Worm (Caenorhabditis elegans): ENCODE measurements around the gene hum-5.

The hum-5 gene

ce11 chrIII:4017527-4017926 is 19.1 kb downstream of the hum-5 start, which contains the start of gene tbb-2:
TSS of gene tbb-2 (minus strand) at chrIII:4017627.
- TF ChIP-seq klf-2 (GFP tag; conservative IDR thresholded peaks at IDR 0.05) (no peak), flt-1 (GFP tag; IDR thresholded peaks at IDR 0.05) (no peak), med-1 (GFP tag; optimal IDR thresholded peaks at IDR 0.05; ENCODE audit: insufficient read depth) (no peak), cog-1 (tag; optimal IDR thresholded peaks at IDR 0.05) (no peak), ztf-29 (GFP tag; IDR thresholded peaks at IDR 0.05) (no peak), T22C8.4 (GFP tag; IDR thresholded peaks at IDR 0.05) (no peak), ztf-23 (GFP tag; IDR thresholded peaks at IDR 0.05) (no peak), tab-1 (GFP tag; IDR thresholded peaks at IDR 0.05) (no peak), ref-1 (GFP tag; conservative IDR thresholded peaks at IDR 0.05) (no peak)

- TF ChIP-seq cog-1 (tag; optimal IDR thresholded peaks at IDR 0.05): no peak
- TF ChIP-seq klf-2 (GFP tag; conservative IDR thresholded peaks at IDR 0.05): no peak
- no peak for TF ChIP-seq tab-1 (GFP tag; IDR thresholded peaks at IDR 0.05)
- TF ChIP-seq T22C8.4 (GFP tag; IDR thresholded peaks at IDR 0.05): no peak
- TF ChIP-seq ref-1 (GFP tag; conservative IDR thresholded peaks at IDR 0.05): no peak
- TF ChIP-seq ztf-23 (GFP tag; IDR thresholded peaks at IDR 0.05): no peak
Measured at ce11 chrIII:4015382-4015986, 21.2 kb downstream of the hum-5 start.

- no peak for TF ChIP-seq cog-1 (tag; optimal IDR thresholded peaks at IDR 0.05)
- no peak for TF ChIP-seq ztf-29 (GFP tag; IDR thresholded peaks at IDR 0.05)
- TF ChIP-seq T22C8.4 (GFP tag; IDR thresholded peaks at IDR 0.05): no peak
- TF ChIP-seq ref-1 (GFP tag; conservative IDR thresholded peaks at IDR 0.05): no peak
- no peak for TF ChIP-seq med-1 (GFP tag; optimal IDR thresholded peaks at IDR 0.05; ENCODE audit: insufficient read depth)
- no peak for TF ChIP-seq flt-1 (GFP tag; IDR thresholded peaks at IDR 0.05)
- TF ChIP-seq ztf-23 (GFP tag; IDR thresholded peaks at IDR 0.05): no peak
- TF ChIP-seq tab-1 (GFP tag; IDR thresholded peaks at IDR 0.05): no peak
- no peak for TF ChIP-seq klf-2 (GFP tag; conservative IDR thresholded peaks at IDR 0.05)
Measured at ce11 chrIII:4013061-4013460, 23.6 kb downstream of the hum-5 start.

ce11 chrIII:4012036-4012435 is 24.6 kb downstream of the hum-5 start, which contains the start of gene C36E8.4:
TSS of gene C36E8.4 (plus strand) at chrIII:4012336.
- TF ChIP-seq ztf-29 (GFP tag; IDR thresholded peaks at IDR 0.05) (no peak), T22C8.4 (GFP tag; IDR thresholded peaks at IDR 0.05) (no peak), flt-1 (GFP tag; IDR thresholded peaks at IDR 0.05) (no peak), ztf-23 (GFP tag; IDR thresholded peaks at IDR 0.05) (no peak), med-1 (GFP tag; optimal IDR thresholded peaks at IDR 0.05; ENCODE audit: insufficient read depth) (no peak), ref-1 (GFP tag; conservative IDR thresholded peaks at IDR 0.05) (no peak), cog-1 (tag; optimal IDR thresholded peaks at IDR 0.05) (no peak), tab-1 (GFP tag; IDR thresholded peaks at IDR 0.05) (no peak), klf-2 (GFP tag; conservative IDR thresholded peaks at IDR 0.05) (no peak)

- no peak for TF ChIP-seq klf-2 (GFP tag; conservative IDR thresholded peaks at IDR 0.05)
- no peak for TF ChIP-seq ref-1 (GFP tag; conservative IDR thresholded peaks at IDR 0.05)
- no peak for TF ChIP-seq ztf-29 (GFP tag; IDR thresholded peaks at IDR 0.05)
Measured at ce11 chrIII:4010987-4011386, 25.7 kb downstream of the hum-5 start.

- TF ChIP-seq ztf-23 (GFP tag; IDR thresholded peaks at IDR 0.05): peak; percentile 24; the same call in 1 of the 2 replicates
- peak; percentile 59 for TF ChIP-seq cog-1 (tag; optimal IDR thresholded peaks at IDR 0.05)
- no peak for TF ChIP-seq T22C8.4 (GFP tag; IDR thresholded peaks at IDR 0.05)
- peak; percentile 99 for TF ChIP-seq ztf-29 (GFP tag; IDR thresholded peaks at IDR 0.05)
- peak; percentile 65 for TF ChIP-seq flt-1 (GFP tag; IDR thresholded peaks at IDR 0.05)
Measured at ce11 chrIII:4010168-4010567, 26.5 kb downstream of the hum-5 start.

- no peak for TF ChIP-seq med-1 (GFP tag; optimal IDR thresholded peaks at IDR 0.05; ENCODE audit: insufficient read depth)
- no peak for TF ChIP-seq klf-2 (GFP tag; conservative IDR thresholded peaks at IDR 0.05)
- no peak for TF ChIP-seq ztf-29 (GFP tag; IDR thresholded peaks at IDR 0.05)
- TF ChIP-seq ztf-23 (GFP tag; IDR thresholded peaks at IDR 0.05): no peak
Measured at ce11 chrIII:4009181-4009580, 27.5 kb downstream of the hum-5 start.

ce11 chrIII:4007017-4007416 is 29.6 kb downstream of the hum-5 start:
- no peak for TF ChIP-seq tab-1 (GFP tag; IDR thresholded peaks at IDR 0.05)
- no peak for TF ChIP-seq ztf-29 (GFP tag; IDR thresholded peaks at IDR 0.05)
- no peak for TF ChIP-seq ztf-23 (GFP tag; IDR thresholded peaks at IDR 0.05)
- no peak for TF ChIP-seq flt-1 (GFP tag; IDR thresholded peaks at IDR 0.05)
- TF ChIP-seq klf-2 (GFP tag; conservative IDR thresholded peaks at IDR 0.05): no peak
- no peak for TF ChIP-seq cog-1 (tag; optimal IDR thresholded peaks at IDR 0.05)
- TF ChIP-seq T22C8.4 (GFP tag; IDR thresholded peaks at IDR 0.05): no peak
- no peak for TF ChIP-seq ref-1 (GFP tag; conservative IDR thresholded peaks at IDR 0.05)
- no peak for TF ChIP-seq med-1 (GFP tag; optimal IDR thresholded peaks at IDR 0.05; ENCODE audit: insufficient read depth)

ce11 chrIII:4005446-4006192 is 31.0 kb downstream of the hum-5 start, which contains the start of gene pxd-1:
TSS of gene pxd-1 (plus strand) at chrIII:4006142.
- TF ChIP-seq klf-2 (GFP tag; conservative IDR thresholded peaks at IDR 0.05) (no peak), ztf-23 (GFP tag; IDR thresholded peaks at IDR 0.05) (no peak), ztf-29 (GFP tag; IDR thresholded peaks at IDR 0.05) (no peak)

ce11 chrIII:4004064-4004580 is 32.5 kb downstream of the hum-5 start, which contains the start of gene tif-1A:
TSS of gene tif-1A (minus strand) at chrIII:4004114.
- TF ChIP-seq ztf-23 (GFP tag; IDR thresholded peaks at IDR 0.05): 0 out of 2 replicates have a peak, but pooled peaks have one; percentile 19
- TF ChIP-seq cog-1 (tag; optimal IDR thresholded peaks at IDR 0.05): peak; percentile 53
- no peak for TF ChIP-seq med-1 (GFP tag; optimal IDR thresholded peaks at IDR 0.05; ENCODE audit: insufficient read depth)
- TF ChIP-seq flt-1 (GFP tag; IDR thresholded peaks at IDR 0.05): peak; percentile 81

Data from whole organism, midembryonic.